Fruit fly (Drosophila melanogaster) whole organism, embryonic: ENCODE results near the gene cv-c.

Experiments
- CG10462 ChIP-seq: fragments of 200-800 bp; sonication (Bioruptor generic); optimal IDR thresholded peaks from 2 replicates; lab custom pipeline; 2016; ENCODE audit warnings: missing biosample characterization, missing genetic modification characterization
- CG11247 ChIP-seq: fragments of 200-800 bp; sonication (Bioruptor generic); IDR thresholded peaks from 2 replicates; pipeline ENCODE4 v1.3.6; 2022; ENCODE audit warnings: missing biosample characterization, missing genetic modification characterization
- CG12219 ChIP-seq: fragments of 200-800 bp; sonication (Bioruptor generic); optimal IDR thresholded peaks from 3 replicates; lab custom pipeline; 2018; ENCODE audit warnings: missing biosample characterization, mild to moderate bottlenecking, missing genetic modification characterization
- CG14667 ChIP-seq: fragments of 200-800 bp; sonication (Bioruptor generic); IDR thresholded peaks from 2 replicates; pipeline ENCODE4 v1.3.6; 2022; ENCODE audit warnings: missing biosample characterization, missing genetic modification characterization
- CG14710 ChIP-seq: fragments of 200-800 bp; sonication (Bioruptor generic); optimal IDR thresholded peaks from 3 replicates; lab custom pipeline; 2019; ENCODE audit warnings: missing biosample characterization, mild to moderate bottlenecking, missing genetic modification characterization, moderate library complexity
- CG15601 ChIP-seq: fragments of 200-800 bp; sonication (Bioruptor generic); optimal IDR thresholded peaks from 3 replicates; lab custom pipeline; 2019; ENCODE audit warnings: missing biosample characterization, mild to moderate bottlenecking, missing genetic modification characterization, moderate library complexity
- CG18011 ChIP-seq: fragments of 200-800 bp; sonication (Bioruptor generic); optimal IDR thresholded peaks from 2 replicates; lab custom pipeline; 2017; ENCODE audit warnings: missing biosample characterization, missing genetic modification characterization, mild to moderate bottlenecking, moderate library complexity, missing genotype
- CG2199 ChIP-seq: fragments of 200-800 bp; sonication (Bioruptor generic); IDR thresholded peaks from 3 replicates; pipeline ENCODE4 v1.3.6; 2022; ENCODE audit warnings: missing biosample characterization, missing genetic modification characterization
- CG2875 ChIP-seq: fragments of 200-800 bp; sonication (Bioruptor generic); optimal IDR thresholded peaks from 2 replicates; lab custom pipeline; 2017; ENCODE audit warnings: missing biosample characterization, mild to moderate bottlenecking, missing genetic modification characterization, missing genetic modification reagents
- CG31365 ChIP-seq: fragments of 200-800 bp; sonication (Bioruptor generic); optimal IDR thresholded peaks from 2 replicates; lab custom pipeline; 2018; ENCODE audit warnings: missing biosample characterization, mild to moderate bottlenecking, missing genetic modification characterization
- CG34224 ChIP-seq: fragments of 200-800 bp; sonication (Bioruptor generic); IDR thresholded peaks from 3 replicates; pipeline ENCODE4 v1.3.6; 2022; ENCODE audit warnings: missing biosample characterization, missing genetic modification characterization; ENCODE audit not compliant: partially characterized antibody
- CG3726 ChIP-seq: fragments of 200-800 bp; sonication (Bioruptor generic); IDR thresholded peaks from 3 replicates; pipeline ENCODE4, ENCODE4 v1.3.6; 2022; ENCODE audit warnings: missing biosample characterization, missing genetic modification characterization
- CG3838 ChIP-seq: fragments of 200-800 bp; sonication (Bioruptor generic); optimal IDR thresholded peaks from 3 replicates; lab custom pipeline; 2016; ENCODE audit warnings: missing biosample characterization, missing genetic modification characterization
- CG6683 ChIP-seq: fragments of 200-800 bp; sonication (Bioruptor generic); optimal IDR thresholded peaks from 2 replicates; lab custom pipeline; 2017; ENCODE audit warnings: missing biosample characterization, mild to moderate bottlenecking, missing genetic modification characterization, missing genetic modification reagents
- CG7271 ChIP-seq: fragments of 200-800 bp; sonication (Bioruptor generic); optimal IDR thresholded peaks from 2 replicates; lab custom pipeline; 2018; ENCODE audit warnings: missing biosample characterization, mild to moderate bottlenecking, missing genetic modification characterization, moderate library complexity
- CG8924 ChIP-seq: fragments of 200-800 bp; optimal IDR thresholded peaks from 3 replicates; lab custom pipeline; 2019; ENCODE audit warnings: missing biosample characterization, mild to moderate bottlenecking, missing genetic modification characterization, moderate library complexity
- CoRest ChIP-seq: fragments of 200-800 bp; sonication (Bioruptor generic); optimal IDR thresholded peaks from 3 replicates; lab custom pipeline; 2018; ENCODE audit warnings: missing biosample characterization, mild to moderate bottlenecking, missing genetic modification characterization, moderate library complexity
- CrebB ChIP-seq: fragments of 200-800 bp; sonication (Bioruptor generic); optimal IDR thresholded peaks from 3 replicates; lab custom pipeline; 2018; ENCODE audit warnings: missing biosample characterization, mild to moderate bottlenecking, missing genetic modification characterization
- Dll ChIP-seq: fragments of 200-800 bp; sonication (Bioruptor generic); IDR thresholded peaks from 4 replicates; pipeline ENCODE4 v1.3.6; 2022; ENCODE audit warnings: missing biosample characterization, missing genetic modification characterization; ENCODE audit not compliant: partially characterized antibody
- Dref ChIP-seq: fragments of 200-800 bp; sonication (Bioruptor generic); IDR thresholded peaks from 2 replicates; pipeline ENCODE4 v1.3.6; 2022; ENCODE audit warnings: missing biosample characterization, missing genetic modification characterization
- ERR ChIP-seq: fragments of 200-800 bp; sonication (Bioruptor generic); optimal IDR thresholded peaks from 2 replicates; lab custom pipeline; 2016; ENCODE audit warnings: missing biosample characterization, missing genetic modification characterization
- Elba2 ChIP-seq: fragments of 200-800 bp; sonication (Bioruptor generic); optimal IDR thresholded peaks from 3 replicates; lab custom pipeline; 2016; ENCODE audit warnings: missing biosample characterization, missing genetic modification characterization
- Fer2 ChIP-seq: fragments of 200-800 bp; sonication (Bioruptor generic); optimal IDR thresholded peaks from 2 replicates; lab custom pipeline; 2018; ENCODE audit warnings: missing biosample characterization, mild to moderate bottlenecking, missing genetic modification characterization, moderate library complexity
- Hmr ChIP-seq: fragments of 200-800 bp; sonication (Bioruptor generic); optimal IDR thresholded peaks from 3 replicates; lab custom pipeline; 2017; ENCODE audit warnings: mild to moderate bottlenecking, missing biosample characterization, missing genetic modification reagents, missing genetic modification characterization
- MTF-1 ChIP-seq: fragments of 200-800 bp; sonication (Bioruptor generic); optimal IDR thresholded peaks from 2 replicates; lab custom pipeline; 2018; ENCODE audit warnings: missing biosample characterization, mild to moderate bottlenecking, missing genetic modification characterization, borderline replicate concordance
- Max ChIP-seq: fragments of 200-800 bp; sonication (Bioruptor generic); optimal IDR thresholded peaks from 2 replicates; lab custom pipeline; 2016; ENCODE audit warnings: missing biosample characterization, mild to moderate bottlenecking, missing genetic modification characterization
- Mes4 ChIP-seq: fragments of 200-800 bp; sonication (Bioruptor generic); optimal IDR thresholded peaks from 2 replicates; lab custom pipeline; 2016; ENCODE audit warnings: missing biosample characterization, missing genetic modification characterization
- Mrtf ChIP-seq: fragments of 200-800 bp; sonication (Bioruptor generic); IDR thresholded peaks from 3 replicates; pipeline ENCODE4 v1.3.6; 2022; ENCODE audit warnings: missing biosample characterization, missing genetic modification characterization
- Nf-YA ChIP-seq: fragments of 200-800 bp; sonication (Bioruptor generic); IDR thresholded peaks from 2 replicates; pipeline ENCODE4 v1.3.6; 2022; ENCODE audit warnings: missing biosample characterization, missing genetic modification characterization
- Oli ChIP-seq: fragments of 200-800 bp; sonication (Bioruptor generic); optimal IDR thresholded peaks from 2 replicates; lab custom pipeline; 2018; ENCODE audit warnings: missing biosample characterization, mild to moderate bottlenecking, missing genetic modification characterization, moderate library complexity
- Scr ChIP-seq: fragments of 200-800 bp; sonication (Bioruptor generic); IDR thresholded peaks from 2 replicates; pipeline ENCODE4 v1.3.6; 2022; ENCODE audit warnings: missing biosample characterization, missing genetic modification characterization; ENCODE audit not compliant: partially characterized antibody
- Tbp ChIP-seq: fragments of >200 bp; optimal IDR thresholded peaks from 2 replicates; lab custom pipeline; 2018; ENCODE audit warnings: missing biosample characterization, missing genetic modification characterization
- ap ChIP-seq: fragments of 200-800 bp; sonication (Bioruptor generic); IDR thresholded peaks from 2 replicates; pipeline ENCODE4 v1.3.6; 2022; ENCODE audit warnings: missing biosample characterization, missing genetic modification characterization
- bab2 ChIP-seq: fragments of 200-800 bp; sonication (Bioruptor generic); optimal IDR thresholded peaks from 2 replicates; lab custom pipeline; 2016; ENCODE audit warnings: missing biosample characterization, missing genetic modification characterization
- br ChIP-seq: fragments of >200 bp; optimal IDR thresholded peaks from 2 replicates; lab custom pipeline; 2017
- bsh ChIP-seq, 2 experiments: fragments of 200-800 bp; sonication (Bioruptor generic); optimal IDR thresholded peaks; 2 replicates each; lab custom pipeline; 2017 to 2018; ENCODE audit warnings: mild to moderate bottlenecking in 2 of 2, missing biosample characterization in 2 of 2, missing genetic modification characterization in 2 of 2, moderate library complexity in 1 of 2
- cas ChIP-seq: fragments of 200-800 bp; sonication (Bioruptor generic); IDR thresholded peaks from 2 replicates; pipeline ENCODE4 v1.3.6; 2022; ENCODE audit warnings: missing biosample characterization, missing genetic modification characterization
- caup ChIP-seq: fragments of 200-800 bp; sonication (Bioruptor generic); optimal IDR thresholded peaks from 3 replicates; lab custom pipeline; 2017; ENCODE audit warnings: missing biosample characterization, mild to moderate bottlenecking, missing genetic modification characterization, moderate library complexity; ENCODE audit not compliant: severe bottlenecking
- dati ChIP-seq: fragments of 200-800 bp; sonication (Bioruptor generic); IDR thresholded peaks from 2 replicates; pipeline ENCODE4 v1.3.6; 2022; ENCODE audit warnings: missing biosample characterization, missing genetic modification characterization
- ems ChIP-seq: fragments of 200-800 bp; sonication (Bioruptor generic); optimal IDR thresholded peaks from 3 replicates; lab custom pipeline; 2016; ENCODE audit warnings: missing biosample characterization, missing genetic modification characterization
- fru ChIP-seq: fragments of >200 bp; optimal IDR thresholded peaks from 2 replicates; lab custom pipeline; 2017
- gem ChIP-seq: fragments of 200-800 bp; sonication (Bioruptor generic); optimal IDR thresholded peaks from 2 replicates; lab custom pipeline; 2019; ENCODE audit warnings: missing biosample characterization, mild to moderate bottlenecking, missing genetic modification characterization, moderate library complexity
- h ChIP-seq: fragments of >200 bp; optimal IDR thresholded peaks from 2 replicates; lab custom pipeline; 2017
- jigr1 ChIP-seq: fragments of 200-800 bp; sonication (Bioruptor generic); IDR thresholded peaks from 3 replicates; pipeline ENCODE4 v1.3.6; 2022; ENCODE audit warnings: missing biosample characterization, missing genetic modification characterization
- lbe ChIP-seq: fragments of 200-800 bp; sonication (Bioruptor generic); optimal IDR thresholded peaks from 2 replicates; lab custom pipeline; 2016; ENCODE audit warnings: missing biosample characterization, mild to moderate bottlenecking, missing genetic modification characterization
- phol ChIP-seq: fragments of 200-800 bp; sonication (Bioruptor generic); optimal IDR thresholded peaks from 3 replicates; lab custom pipeline; 2018; ENCODE audit warnings: missing biosample characterization, mild to moderate bottlenecking, missing genetic modification characterization, moderate library complexity
- pnt ChIP-seq: fragments of 200-800 bp; sonication (Bioruptor generic); optimal IDR thresholded peaks from 3 replicates; lab custom pipeline; 2016; ENCODE audit warnings: missing biosample characterization, missing genetic modification characterization
- sisA ChIP-seq: fragments of 200-800 bp; sonication (Bioruptor generic); IDR thresholded peaks from 2 replicates; pipeline ENCODE4 v1.3.6; 2022; ENCODE audit warnings: missing biosample characterization, missing genetic modification characterization
- sug ChIP-seq: fragments of 200-800 bp; optimal IDR thresholded peaks from 2 replicates; lab custom pipeline; 2019; ENCODE audit warnings: missing biosample characterization, mild to moderate bottlenecking, missing genetic modification characterization, moderate library complexity
- toy ChIP-seq: fragments of 200-800 bp; sonication (Bioruptor generic); IDR thresholded peaks from 2 replicates; pipeline ENCODE4 v1.3.6; 2022; ENCODE audit warnings: missing biosample characterization, missing genetic modification characterization
- usp ChIP-seq: fragments of >200 bp; optimal IDR thresholded peaks from 2 replicates; lab custom pipeline; 2017; ENCODE audit warnings: missing biosample characterization, missing genetic modification characterization
- wek ChIP-seq: fragments of 200-800 bp; sonication (Bioruptor generic); optimal IDR thresholded peaks from 3 replicates; lab custom pipeline; 2018; ENCODE audit warnings: missing biosample characterization, mild to moderate bottlenecking, missing genetic modification characterization, moderate library complexity

cv-c gene

DNA sequence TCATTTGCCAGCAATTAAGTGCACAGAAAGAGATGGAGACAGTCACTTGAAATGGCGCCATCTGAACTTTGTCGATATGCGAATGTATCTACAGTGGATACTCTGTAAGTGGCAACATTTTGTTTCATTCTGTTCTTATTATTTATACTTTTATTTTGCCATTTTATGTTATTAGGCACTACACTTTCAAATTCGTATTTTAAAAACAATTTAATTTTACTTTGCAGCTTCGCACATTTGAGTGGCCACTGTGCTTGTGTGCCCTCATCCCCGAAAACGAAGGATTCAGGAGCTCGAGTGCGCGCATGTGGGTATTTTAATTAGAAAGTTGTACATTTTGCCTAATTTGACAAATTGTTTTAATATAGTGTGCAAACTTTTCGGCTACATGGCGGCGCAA is 124.1 kb downstream of the cv-c start (continued):
- TF ChIP-seq CG8924 (tag; lab: Kevin White, UChicago): peak; percentile 35
- TF ChIP-seq Hmr (GFP tag; lab: Kevin White, UChicago): no peak
- TF ChIP-seq Oli (tag; lab: Kevin White, UChicago): peak; percentile 8
- TF ChIP-seq ERR (GFP tag; lab: Kevin White, UChicago): no peak
- peak; percentile 62 for TF ChIP-seq CG14667 (GFP tag; lab: Robert Waterston, UW)
- no peak for TF ChIP-seq cas (GFP tag; lab: Robert Waterston, UW)
- TF ChIP-seq bab2 (GFP tag; lab: Kevin White, UChicago): peak; percentile 18
- TF ChIP-seq bsh (GFP tag; optimal IDR thresholded peaks at IDR 0.05; lab: Kevin White, UChicago): peak in 1 of 2 experiments; percentile 34
- TF ChIP-seq usp (GFP tag; lab: Kevin White, UChicago): no peak
- peak; percentile 20 for TF ChIP-seq caup
- no peak for TF ChIP-seq CG7271 (tag; lab: Kevin White, UChicago)
- peak; percentile 7 for TF ChIP-seq ems (GFP tag; lab: Kevin White, UChicago)
- TF ChIP-seq MTF-1: no peak
- TF ChIP-seq CoRest (tag; lab: Kevin White, UChicago): peak; percentile 30
- no peak for TF ChIP-seq Fer2 (tag; lab: Kevin White, UChicago)
- peak; percentile 67 for TF ChIP-seq gem (tag; lab: Kevin White, UChicago)
- no peak for TF ChIP-seq CG15601 (tag; lab: Kevin White, UChicago)
- no peak for TF ChIP-seq Max
- peak; percentile 51; the same call in 1 of the 2 replicates for TF ChIP-seq CG11247 (GFP tag; lab: Robert Waterston, UW)
- TF ChIP-seq fru (lab: Kevin White, UChicago): no peak
- no peak for TF ChIP-seq br
- peak; percentile 1 for TF ChIP-seq CG6683 (GFP tag; lab: Kevin White, UChicago)
- TF ChIP-seq CrebB (tag; lab: Kevin White, UChicago): no peak
- TF ChIP-seq ap: no peak
- no peak for TF ChIP-seq Dref (GFP tag; lab: Robert Waterston, UW)
- no peak for TF ChIP-seq Nf-YA
- TF ChIP-seq CG12219 (GFP tag; lab: Kevin White, UChicago): peak; percentile 28
- peak; percentile 11 for TF ChIP-seq Elba2 (GFP tag; lab: Kevin White, UChicago)
- no peak for TF ChIP-seq Dll (GFP tag; lab: Robert Waterston, UW)
- TF ChIP-seq CG34224 (GFP tag; lab: Robert Waterston, UW): no peak
- TF ChIP-seq Scr (GFP tag; lab: Robert Waterston, UW): no peak
- TF ChIP-seq CG2875: no peak
- peak; percentile 48 for TF ChIP-seq lbe (GFP tag; lab: Kevin White, UChicago)
- TF ChIP-seq jigr1 (GFP tag; lab: Robert Waterston, UW): no peak
- no peak for TF ChIP-seq CG31365 (tag; lab: Kevin White, UChicago)
- peak; percentile 34; the same call in 1 of the 3 replicates for TF ChIP-seq Mrtf (GFP tag; lab: Robert Waterston, UW)
- TF ChIP-seq toy: no peak
- TF ChIP-seq sisA (GFP tag; lab: Robert Waterston, UW): peak; percentile 59
- no peak for TF ChIP-seq Tbp
- TF ChIP-seq Mes4 (GFP tag; lab: Kevin White, UChicago): no peak
- peak; percentile 15 for TF ChIP-seq CG14710 (tag; lab: Kevin White, UChicago)
- TF ChIP-seq h (lab: Kevin White, UChicago): no peak
- no peak for TF ChIP-seq CG3726 (GFP tag; lab: Robert Waterston, UW)
- TF ChIP-seq dati (GFP tag; lab: Robert Waterston, UW): no peak
- TF ChIP-seq sug (tag; lab: Kevin White, UChicago): no peak
- TF ChIP-seq phol (tag; lab: Kevin White, UChicago): peak; percentile 46
- TF ChIP-seq CG10462: no peak
- TF ChIP-seq CG18011 (GFP tag; lab: Kevin White, UChicago): no peak
- no peak for TF ChIP-seq CG3838
- no peak for TF ChIP-seq wek
- TF ChIP-seq pnt: peak; percentile 42
- no peak for TF ChIP-seq CG2199 (GFP tag; lab: Robert Waterston, UW)
